Fruit fly (Drosophila melanogaster) whole organism: ENCODE results near the gene wwk.

Experiments used
- CG8478 ChIP-seq: fragments of >200 bp; optimal IDR thresholded peaks from 2 replicates; lab custom pipeline; 2018; ENCODE audit warnings: inconsistent platforms
- Dll ChIP-seq: fragments of >200 bp; optimal IDR thresholded peaks from 2 replicates; lab custom pipeline; 2017
- EcR ChIP-seq, 2 experiments: fragments of >200 bp; optimal IDR thresholded peaks; 2 replicates each; lab custom pipeline; 2017; ENCODE audit warnings: missing biosample characterization in 2 of 2, missing genetic modification characterization in 2 of 2, missing genetic modification reagents in 2 of 2
- pan ChIP-seq: fragments of >200 bp; optimal IDR thresholded peaks from 2 replicates; lab custom pipeline; 2017
- psq ChIP-seq: fragments of >200 bp; optimal IDR thresholded peaks from 2 replicates; lab custom pipeline; 2017
- usp ChIP-seq: fragments of >200 bp; optimal IDR thresholded peaks from 2 replicates; lab custom pipeline; 2017; ENCODE audit warnings: missing biosample characterization, missing genetic modification characterization, mixed read lengths

wwk gene

dm6 chr2L:15074465-15074864 lies at the start of gene wwk:
wwk (plus strand) TSS chr2L:15074776.
- TF ChIP-seq psq (no peak), Dll (lab: Kevin White, UChicago) (no peak)

dm6 chr2L:15026582-15026981 lies 48.0 kb upstream of the wwk start, which contains the start of gene CG33310:
CG33310 (plus strand) TSS chr2L:15026882.
- TF ChIP-seq psq: no peak
- no peak for TF ChIP-seq Dll (lab: Kevin White, UChicago)
- no peak for TF ChIP-seq CG8478 (lab: Kevin White, UChicago)
- no peak for TF ChIP-seq EcR (GFP tag; optimal IDR thresholded peaks at IDR 0.05; lab: Kevin White, UChicago)
- TF ChIP-seq usp (GFP tag; lab: Kevin White, UChicago): no peak
- no peak for TF ChIP-seq pan (lab: Kevin White, UChicago)

dm6 chr2L:15031650-15032049 lies 42.9 kb upstream of the wwk start, which contains the start of gene CG31832:
CG31832 (minus strand) TSS chr2L:15031750.
- TF ChIP-seq EcR (GFP tag; optimal IDR thresholded peaks at IDR 0.05; lab: Kevin White, UChicago) (no peak), Dll (lab: Kevin White, UChicago) (no peak), psq (no peak), usp (GFP tag; lab: Kevin White, UChicago) (no peak), CG8478 (lab: Kevin White, UChicago) (no peak), pan (lab: Kevin White, UChicago) (no peak)

dm6 chr2L:15035366-15035765 lies 39.2 kb upstream of the wwk start, which contains the start of gene yellow-c:
yellow-c (plus strand) TSS chr2L:15035394.
- TF ChIP-seq pan (lab: Kevin White, UChicago): no peak
- TF ChIP-seq EcR (GFP tag; optimal IDR thresholded peaks at IDR 0.05; lab: Kevin White, UChicago): no peak
- no peak for TF ChIP-seq psq
- no peak for TF ChIP-seq Dll (lab: Kevin White, UChicago)
- TF ChIP-seq usp (GFP tag; lab: Kevin White, UChicago): no peak
- no peak for TF ChIP-seq CG8478 (lab: Kevin White, UChicago)

dm6 chr2L:15038339-15039308 lies 36.0 kb upstream of the wwk start, which contains the start of gene CIAPIN1:
CIAPIN1 (minus strand) TSS chr2L:15038861.
- TF ChIP-seq usp (GFP tag; lab: Kevin White, UChicago) (no peak), Dll (lab: Kevin White, UChicago) (no peak), psq (no peak), pan (lab: Kevin White, UChicago) (no peak), CG8478 (lab: Kevin White, UChicago) (no peak), EcR (GFP tag; optimal IDR thresholded peaks at IDR 0.05; lab: Kevin White, UChicago) (no peak)

dm6 chr2L:15039309-15039772 lies 35.2 kb upstream of the wwk start:
- TF ChIP-seq psq (no peak), EcR (GFP tag; optimal IDR thresholded peaks at IDR 0.05; lab: Kevin White, UChicago) (no peak), Dll (lab: Kevin White, UChicago) (no peak), usp (GFP tag; lab: Kevin White, UChicago) (no peak), CG8478 (lab: Kevin White, UChicago) (no peak), pan (lab: Kevin White, UChicago) (no peak)

dm6 chr2L:15043718-15044117 lies 30.9 kb upstream of the wwk start:
- TF ChIP-seq CG8478 (lab: Kevin White, UChicago): no peak
- TF ChIP-seq EcR (GFP tag; optimal IDR thresholded peaks at IDR 0.05; lab: Kevin White, UChicago): no peak
- no peak for TF ChIP-seq Dll (lab: Kevin White, UChicago)
- no peak for TF ChIP-seq psq
- no peak for TF ChIP-seq usp (GFP tag; lab: Kevin White, UChicago)
- TF ChIP-seq pan (lab: Kevin White, UChicago): no peak

dm6 chr2L:15052805-15053388 lies 21.7 kb upstream of the wwk start:
- no peak for TF ChIP-seq CG8478 (lab: Kevin White, UChicago)
- TF ChIP-seq pan (lab: Kevin White, UChicago): no peak
- TF ChIP-seq Dll (lab: Kevin White, UChicago): no peak
- TF ChIP-seq EcR (GFP tag; optimal IDR thresholded peaks at IDR 0.05; lab: Kevin White, UChicago): no peak
- no peak for TF ChIP-seq psq
- no peak for TF ChIP-seq usp (GFP tag; lab: Kevin White, UChicago)

- TF ChIP-seq psq (no peak), usp (GFP tag; lab: Kevin White, UChicago) (no peak), Dll (lab: Kevin White, UChicago) (no peak)
Measured at dm6 chr2L:15055105-15055504, 19.5 kb upstream of the wwk start.

dm6 chr2L:15056359-15057220 lies 18.0 kb upstream of the wwk start:
- no peak for TF ChIP-seq pan (lab: Kevin White, UChicago)
- no peak for TF ChIP-seq EcR (GFP tag; optimal IDR thresholded peaks at IDR 0.05; lab: Kevin White, UChicago)
- TF ChIP-seq usp (GFP tag; lab: Kevin White, UChicago): no peak
- no peak for TF ChIP-seq Dll (lab: Kevin White, UChicago)
- TF ChIP-seq CG8478 (lab: Kevin White, UChicago): no peak
- TF ChIP-seq psq: no peak
